Fruit fly (Drosophila melanogaster) whole organism, embryonic: Measurements from ENCODE around the gene Tsp97E.

Experiments used
- CG14710 ChIP-seq: fragments of 200-800 bp; sonication (Bioruptor generic); optimal IDR thresholded peaks from 3 replicates; lab custom pipeline; 2019; ENCODE audit warnings: missing biosample characterization, mild to moderate bottlenecking, missing genetic modification characterization, moderate library complexity
- CG16779 ChIP-seq: fragments of 200-800 bp; sonication (Bioruptor generic); IDR thresholded peaks from 2 replicates; pipeline ENCODE4 v1.3.6; 2022; ENCODE audit warnings: missing biosample characterization, missing genetic modification characterization
- MTF-1 ChIP-seq: fragments of 200-800 bp; sonication (Bioruptor generic); optimal IDR thresholded peaks from 2 replicates; lab custom pipeline; 2018; ENCODE audit warnings: missing biosample characterization, mild to moderate bottlenecking, missing genetic modification characterization, borderline replicate concordance
- Nf-YC ChIP-seq: fragments of 200-800 bp; optimal IDR thresholded peaks from 3 replicates; lab custom pipeline; 2019; ENCODE audit warnings: missing biosample characterization, mild to moderate bottlenecking, missing genetic modification characterization, moderate library complexity
- Vsx1 ChIP-seq: fragments of 200-800 bp; sonication (Bioruptor generic); optimal IDR thresholded peaks from 2 replicates; lab custom pipeline; 2017; ENCODE audit warnings: missing biosample characterization, mild to moderate bottlenecking, missing genetic modification characterization, missing genetic modification reagents
- ato ChIP-seq: fragments of 200-800 bp; sonication (Bioruptor generic); IDR thresholded peaks from 2 replicates; pipeline ENCODE4 v1.3.6; 2022; ENCODE audit warnings: missing biosample characterization, missing genetic modification characterization; ENCODE audit not compliant: partially characterized antibody
- ems ChIP-seq: fragments of 200-800 bp; sonication (Bioruptor generic); optimal IDR thresholded peaks from 3 replicates; lab custom pipeline; 2016; ENCODE audit warnings: missing biosample characterization, missing genetic modification characterization
- tna ChIP-seq: fragments of 200-800 bp; sonication (Bioruptor generic); IDR thresholded peaks from 2 replicates; pipeline ENCODE4 v1.3.6; 2022; ENCODE audit warnings: missing biosample characterization, missing genetic modification characterization; ENCODE audit not compliant: partially characterized antibody

DNA sequence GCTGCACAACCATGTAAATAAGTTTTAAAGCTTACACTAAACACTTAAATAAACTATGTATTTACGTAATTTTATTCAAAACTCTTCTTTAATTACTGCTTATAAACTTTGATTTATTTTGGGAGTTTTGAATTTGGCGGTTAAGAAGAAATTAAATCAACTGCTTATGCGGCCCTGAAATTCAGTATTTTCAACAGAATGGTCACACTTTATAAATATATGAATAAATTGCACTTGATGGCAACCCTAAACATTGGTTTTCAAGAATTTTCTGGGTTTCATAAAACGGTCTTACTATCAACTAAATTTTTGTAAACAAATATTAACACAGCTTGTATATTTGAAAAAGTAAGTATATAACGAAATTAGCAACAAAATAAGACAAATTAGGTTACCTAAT is 19.4 kb downstream of the Tsp97E start, which contains the start of gene CG14252:
- no peak for TF ChIP-seq CG16779 (GFP tag; lab: Robert Waterston, UW)
- TF ChIP-seq MTF-1, result no peak
- no peak for TF ChIP-seq tna
- TF ChIP-seq Nf-YC (tag; lab: Kevin White, UChicago), result no peak
- TF ChIP-seq CG14710 (tag; lab: Kevin White, UChicago), result peak; percentile 75
- no peak for TF ChIP-seq ato (GFP tag; lab: Robert Waterston, UW)
- TF ChIP-seq ems (GFP tag; lab: Kevin White, UChicago), result no peak
- TF ChIP-seq Vsx1, result no peak
